Fruit fly (Drosophila melanogaster): ENCODE results near the gene CG14455.

- TF ChIP-seq Sox15 (GFP tag; optimal IDR thresholded peaks at IDR 0.05) (no peak), CG10669 (GFP tag; optimal IDR thresholded peaks at IDR 0.05) (no peak), cyc (GFP tag; optimal IDR thresholded peaks at IDR 0.05) (no peak), Lpt (GFP tag; optimal IDR thresholded peaks at IDR 0.05) (no peak), CG11294 (GFP tag; IDR thresholded peaks at IDR 0.05) (no peak), CG8119 (GFP tag; IDR thresholded peaks at IDR 0.05) (no peak), fd85E (GFP tag; optimal IDR thresholded peaks at IDR 0.05) (no peak), esn (GFP tag; optimal IDR thresholded peaks at IDR 0.05) (no peak), CG8632 (GFP tag; optimal IDR thresholded peaks at IDR 0.05) (no peak)
These were observed 39.3 kb downstream of the CG14455 start, which contains the start of gene CG33769 for dm6 chr3L:22647627-22648026.
